Worm (Caenorhabditis elegans): ENCODE results near the gene F44D12.19.

DNA sequence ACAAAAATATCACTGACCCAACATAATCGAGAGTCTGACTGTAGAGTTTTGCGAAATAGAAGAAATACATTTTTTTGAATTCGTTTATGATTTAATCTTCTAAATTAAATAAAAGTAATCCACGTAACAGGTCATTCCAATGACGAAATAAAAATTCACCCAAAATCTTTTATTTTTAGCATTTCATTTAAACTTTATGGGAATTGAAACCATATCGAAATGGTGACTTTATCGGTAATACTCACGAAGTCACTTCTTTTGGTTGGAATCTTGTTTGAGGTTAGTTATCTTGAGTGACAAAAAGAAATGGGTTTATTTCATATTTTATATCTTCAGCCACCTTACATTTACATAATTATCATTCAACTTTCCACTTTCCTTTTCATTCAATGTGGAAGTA, 48.8 kb upstream of the F44D12.19 start, which contains the start of the genes C47E12.12 and C47E12.10:
- no peak for TF ChIP-seq med-1 (GFP tag; optimal IDR thresholded peaks at IDR 0.05; ENCODE audit: insufficient read depth)
- no peak for TF ChIP-seq ref-1 (GFP tag; conservative IDR thresholded peaks at IDR 0.05)
- no peak for TF ChIP-seq ztf-23 (GFP tag; IDR thresholded peaks at IDR 0.05)
- no peak for TF ChIP-seq flt-1 (GFP tag; IDR thresholded peaks at IDR 0.05)
- TF ChIP-seq tab-1 (GFP tag; IDR thresholded peaks at IDR 0.05), result no peak
- TF ChIP-seq T22C8.4 (GFP tag; IDR thresholded peaks at IDR 0.05), result no peak
- no peak for TF ChIP-seq ztf-29 (GFP tag; IDR thresholded peaks at IDR 0.05)
- TF ChIP-seq klf-2 (GFP tag; conservative IDR thresholded peaks at IDR 0.05), result no peak

All from whole organism, midembryonic.